Fruit fly (Drosophila melanogaster): Measurements from ENCODE around the gene mio.

DNA sequence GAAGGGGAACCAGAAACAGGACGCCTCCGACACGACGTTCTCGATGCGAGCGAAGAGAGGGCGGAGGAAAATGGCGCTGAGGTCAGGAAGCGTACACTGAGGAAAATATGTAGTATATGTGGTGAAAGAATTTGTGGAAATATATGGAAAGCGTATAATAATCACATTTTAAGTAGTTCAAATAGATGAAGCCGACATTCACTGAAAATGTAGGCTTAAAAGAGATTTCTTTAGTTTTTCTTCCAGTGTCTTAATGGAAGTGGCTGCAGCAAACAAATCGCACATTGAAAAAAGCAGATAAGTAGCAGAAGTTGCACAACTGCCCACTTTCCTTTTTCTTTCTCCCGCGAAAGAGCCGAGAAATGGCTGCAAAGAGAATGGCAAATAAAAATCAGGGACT is 32.5 kb downstream of the mio start:
- TF ChIP-seq Myc (optimal IDR thresholded peaks at IDR 0.05) = no peak
- no peak for TF ChIP-seq psq (optimal IDR thresholded peaks at IDR 0.05)
- no peak for TF ChIP-seq h (optimal IDR thresholded peaks at IDR 0.05)
